Fruit fly (Drosophila melanogaster) whole organism, prepupa: ENCODE measurements around the gene CG11438.

Experiments
- CG10631 ChIP-seq: fragments of 200-800 bp; sonication (Bioruptor generic); optimal IDR thresholded peaks from 2 replicates; lab custom pipeline; 2016; ENCODE audit warnings: missing biosample characterization, missing genetic modification characterization
- CG10669 ChIP-seq: fragments of 200-800 bp; sonication (Bioruptor generic); optimal IDR thresholded peaks from 3 replicates; lab custom pipeline; 2018; ENCODE audit warnings: missing biosample characterization, mild to moderate bottlenecking, missing genetic modification characterization, moderate library complexity
- CG11294 ChIP-seq: fragments of 200-800 bp; sonication (Bioruptor generic); IDR thresholded peaks from 2 replicates; pipeline ENCODE4 v1.3.6; 2022; ENCODE audit warnings: missing biosample characterization, missing genetic modification characterization
- CG11902 ChIP-seq: fragments of 200-800 bp; sonication (Bioruptor generic); optimal IDR thresholded peaks from 3 replicates; lab custom pipeline; 2016; ENCODE audit warnings: missing biosample characterization, missing genetic modification characterization
- CG15336 ChIP-seq: fragments of 200-800 bp; sonication (Bioruptor generic); IDR thresholded peaks from 2 replicates; pipeline ENCODE4 v1.3.6; 2022; ENCODE audit warnings: missing biosample characterization, missing genetic modification characterization
- CG1621 ChIP-seq: fragments of 200-800 bp; sonication (Bioruptor generic); optimal IDR thresholded peaks from 3 replicates; lab custom pipeline; 2018; ENCODE audit warnings: missing biosample characterization, mild to moderate bottlenecking, missing genetic modification characterization
- CG3032 ChIP-seq: fragments of 200-800 bp; optimal IDR thresholded peaks from 2 replicates; lab custom pipeline; 2019; ENCODE audit warnings: missing biosample characterization, mild to moderate bottlenecking, missing genetic modification characterization, moderate library complexity
- CG31627 ChIP-seq: fragments of 200-800 bp; sonication (Bioruptor generic); optimal IDR thresholded peaks from 3 replicates; lab custom pipeline; 2016; ENCODE audit warnings: missing biosample characterization, missing genetic modification characterization
- CG32006 ChIP-seq: fragments of 200-800 bp; sonication (Bioruptor generic); optimal IDR thresholded peaks from 3 replicates; lab custom pipeline; 2017; ENCODE audit warnings: missing biosample characterization, mild to moderate bottlenecking, missing genetic modification characterization
- CG34406 ChIP-seq: fragments of 200-800 bp; sonication (Bioruptor generic); optimal IDR thresholded peaks from 3 replicates; lab custom pipeline; 2016; ENCODE audit warnings: missing biosample characterization, missing genetic modification characterization
- CG6276 ChIP-seq: fragments of 200-800 bp; sonication (Bioruptor generic); optimal IDR thresholded peaks from 2 replicates; lab custom pipeline; 2017; ENCODE audit warnings: missing biosample characterization, mild to moderate bottlenecking, missing genetic modification characterization
- CG6792 ChIP-seq: fragments of 200-800 bp; sonication (Bioruptor generic); optimal IDR thresholded peaks from 3 replicates; lab custom pipeline; 2016; ENCODE audit warnings: missing biosample characterization, missing genetic modification characterization
- CG6808 ChIP-seq: fragments of 200-800 bp; sonication (Bioruptor generic); optimal IDR thresholded peaks from 3 replicates; lab custom pipeline; 2017; ENCODE audit warnings: missing biosample characterization, missing genetic modification characterization, mild to moderate bottlenecking, moderate library complexity, missing genetic modification reagents
- CG6854 ChIP-seq: fragments of 200-800 bp; sonication (Bioruptor generic); optimal IDR thresholded peaks from 2 replicates; lab custom pipeline; 2017; ENCODE audit warnings: missing biosample characterization, mild to moderate bottlenecking, missing genetic modification characterization
- CG7368 ChIP-seq: fragments of 200-800 bp; sonication (Bioruptor generic); optimal IDR thresholded peaks from 3 replicates; lab custom pipeline; 2016; ENCODE audit warnings: missing biosample characterization, missing genetic modification characterization
- CG8632 ChIP-seq: fragments of 200-800 bp; sonication (Bioruptor generic); optimal IDR thresholded peaks from 3 replicates; lab custom pipeline; 2016; ENCODE audit warnings: missing biosample characterization, missing genetic modification characterization
- Eip75B ChIP-seq: fragments of 200-800 bp; sonication (Bioruptor generic); optimal IDR thresholded peaks from 3 replicates; lab custom pipeline; 2016; ENCODE audit warnings: missing biosample characterization, missing genetic modification characterization
- Eip93F ChIP-seq: fragments of 200-800 bp; sonication (Bioruptor generic); optimal IDR thresholded peaks from 2 replicates; lab custom pipeline; 2016; ENCODE audit warnings: missing biosample characterization, mild to moderate bottlenecking, missing genetic modification characterization
- Ets21C ChIP-seq: fragments of 200-800 bp; sonication (Bioruptor generic); optimal IDR thresholded peaks from 3 replicates; lab custom pipeline; 2016; ENCODE audit warnings: missing biosample characterization, missing genetic modification characterization
- Ets96B ChIP-seq: fragments of 200-800 bp; optimal IDR thresholded peaks from 2 replicates; lab custom pipeline; 2019; ENCODE audit warnings: missing biosample characterization, mild to moderate bottlenecking, missing genetic modification characterization, moderate library complexity
- Gug ChIP-seq: fragments of 200-800 bp; sonication (Bioruptor generic); IDR thresholded peaks from 2 replicates; pipeline ENCODE4 v1.3.6; 2022; ENCODE audit warnings: missing biosample characterization, missing genetic modification characterization
- Hr38 ChIP-seq: sonication (Bioruptor generic); optimal IDR thresholded peaks from 2 replicates; lab custom pipeline; 2016; ENCODE audit warnings: missing biosample characterization, missing genetic modification characterization
- Lpt ChIP-seq: fragments of 200-800 bp; sonication (Bioruptor generic); optimal IDR thresholded peaks from 3 replicates; lab custom pipeline; 2016; ENCODE audit warnings: missing biosample characterization, missing genetic modification characterization
- Met ChIP-seq: fragments of 200-800 bp; sonication (Bioruptor generic); optimal IDR thresholded peaks from 3 replicates; lab custom pipeline; 2016; ENCODE audit warnings: missing biosample characterization, missing genetic modification characterization
- Smox ChIP-seq: fragments of 200-800 bp; sonication (Bioruptor generic); optimal IDR thresholded peaks from 3 replicates; lab custom pipeline; 2016; ENCODE audit warnings: missing biosample characterization, missing genetic modification characterization
- Sox102F ChIP-seq: fragments of 200-800 bp; sonication (Bioruptor generic); optimal IDR thresholded peaks from 2 replicates; lab custom pipeline; 2016; ENCODE audit warnings: missing biosample characterization, mild to moderate bottlenecking, missing genetic modification characterization
- Sox14 ChIP-seq: fragments of 200-800 bp; sonication (Bioruptor generic); optimal IDR thresholded peaks from 3 replicates; lab custom pipeline; 2016; ENCODE audit warnings: missing biosample characterization, missing genetic modification characterization
- Sox15 ChIP-seq: fragments of 200-800 bp; sonication (Bioruptor generic); optimal IDR thresholded peaks from 3 replicates; lab custom pipeline; 2016; ENCODE audit warnings: missing biosample characterization, missing genetic modification characterization
- achi ChIP-seq: fragments of 200-800 bp; sonication (Bioruptor generic); optimal IDR thresholded peaks from 3 replicates; lab custom pipeline; 2016; ENCODE audit warnings: missing biosample characterization, missing genetic modification characterization
- dac ChIP-seq: fragments of 200-800 bp; sonication (Bioruptor generic); optimal IDR thresholded peaks from 2 replicates; lab custom pipeline; 2017; ENCODE audit warnings: missing biosample characterization, mild to moderate bottlenecking, missing genetic modification characterization
- eg ChIP-seq: fragments of 200-800 bp; sonication (Bioruptor generic); IDR thresholded peaks from 3 replicates; pipeline ENCODE4 v1.3.6; 2022; ENCODE audit warnings: missing biosample characterization, missing genetic modification characterization
- fkh ChIP-seq: fragments of 200-800 bp; sonication (Bioruptor generic); optimal IDR thresholded peaks from 3 replicates; lab custom pipeline; 2017; ENCODE audit warnings: missing biosample characterization, mild to moderate bottlenecking, missing genetic modification characterization, moderate library complexity
- lz ChIP-seq: fragments of 200-800 bp; sonication (Bioruptor generic); optimal IDR thresholded peaks from 3 replicates; lab custom pipeline; 2016; ENCODE audit warnings: missing biosample characterization, missing genetic modification characterization
- net ChIP-seq: fragments of 200-800 bp; sonication (Bioruptor generic); optimal IDR thresholded peaks from 3 replicates; lab custom pipeline; 2016; ENCODE audit warnings: missing biosample characterization, missing genetic modification characterization
- pdm3 ChIP-seq: fragments of 200-800 bp; sonication (Bioruptor generic); optimal IDR thresholded peaks from 3 replicates; lab custom pipeline; 2016; ENCODE audit warnings: missing biosample characterization, missing genetic modification characterization
- salr ChIP-seq, 2 experiments: fragments of 200-800 bp; sonication (Bioruptor generic); optimal IDR thresholded peaks; 3 replicates each; lab custom pipeline; 2016 to 2018; ENCODE audit warnings: missing biosample characterization in 2 of 2, missing genetic modification characterization in 2 of 2, mild to moderate bottlenecking in 1 of 2
- spab ChIP-seq: fragments of 200-800 bp; sonication (Bioruptor generic); optimal IDR thresholded peaks from 2 replicates; lab custom pipeline; 2017; ENCODE audit warnings: missing biosample characterization, mild to moderate bottlenecking, missing genetic modification characterization, missing genetic modification reagents
- svp ChIP-seq: fragments of 200-800 bp; sonication (Bioruptor generic); peaks from one replicate; lab custom pipeline; 2016; ENCODE audit warnings: missing biosample characterization, missing genetic modification characterization
- vri ChIP-seq: fragments of 200-800 bp; sonication (Bioruptor generic); optimal IDR thresholded peaks from 3 replicates; lab custom pipeline; 2016; ENCODE audit warnings: missing biosample characterization, mild to moderate bottlenecking, missing genetic modification characterization

The CG11438 gene

DNA sequence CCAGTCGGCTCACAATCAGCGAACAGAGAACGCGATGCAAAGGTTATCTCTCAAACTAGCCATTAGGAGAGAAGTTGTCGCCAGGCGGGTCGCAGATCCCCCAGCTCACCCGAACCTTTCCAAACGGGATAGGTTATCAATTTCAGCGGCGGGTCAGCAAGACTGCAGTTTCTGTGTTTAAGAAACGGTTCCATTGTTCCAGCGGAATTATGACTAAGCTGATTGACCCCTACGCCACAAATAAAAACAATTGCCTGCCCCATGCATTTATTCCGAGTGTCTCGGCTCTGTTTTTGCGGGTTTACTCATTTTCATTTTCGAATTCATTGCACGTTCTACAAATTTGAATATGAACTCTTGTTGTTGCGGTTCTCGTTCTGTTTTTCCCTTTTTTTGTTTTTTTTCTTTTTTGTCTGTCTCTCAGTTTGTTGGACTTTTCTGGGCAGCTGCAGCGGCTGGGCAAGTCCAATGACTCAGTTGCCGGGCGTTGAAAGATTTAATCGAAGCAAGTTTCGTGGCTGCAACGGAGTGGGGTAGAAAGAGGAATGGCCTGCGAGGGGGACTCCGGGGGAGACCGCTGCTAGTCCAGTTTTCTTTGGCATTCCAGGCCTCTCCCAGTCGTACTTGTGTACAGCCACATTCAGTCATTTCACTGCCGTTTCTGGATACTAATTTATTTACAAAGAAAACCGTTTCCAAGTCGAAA is 44.7 kb upstream of the CG11438 start (continued):
- no peak for TF ChIP-seq Lpt
- no peak for TF ChIP-seq Smox (GFP tag; lab: Kevin White, UChicago)
- no peak for TF ChIP-seq CG31627
- TF ChIP-seq salr (GFP tag; optimal IDR thresholded peaks at IDR 0.05; lab: Kevin White, UChicago) = no peak
- no peak for TF ChIP-seq dac (GFP tag; lab: Kevin White, UChicago)
- no peak for TF ChIP-seq vri (GFP tag; lab: Kevin White, UChicago)
- no peak for TF ChIP-seq CG34406 (GFP tag; lab: Kevin White, UChicago)
- peak; percentile 22 for TF ChIP-seq CG3032 (tag; lab: Kevin White, UChicago)
- TF ChIP-seq CG6854 = peak; percentile 62
- peak; percentile 1 for TF ChIP-seq pdm3
- TF ChIP-seq lz (GFP tag; lab: Kevin White, UChicago) = no peak
- no peak for TF ChIP-seq CG11902 (GFP tag; lab: Kevin White, UChicago)
- peak; percentile 17 for TF ChIP-seq net (GFP tag; lab: Kevin White, UChicago)
- no peak for TF ChIP-seq Hr38 (GFP tag; lab: Kevin White, UChicago)
- no peak for TF ChIP-seq Sox15 (GFP tag; lab: Kevin White, UChicago)
- no peak for TF ChIP-seq CG8632
- no peak for TF ChIP-seq Eip93F
- TF ChIP-seq fkh = no peak
- TF ChIP-seq CG11294 (GFP tag; lab: Robert Waterston, UW) = no peak
- peak; percentile 90 for TF ChIP-seq svp
- TF ChIP-seq Ets96B = peak; percentile 19
- peak; percentile 43 for TF ChIP-seq spab (GFP tag; lab: Kevin White, UChicago)
- no peak for TF ChIP-seq CG6276 (GFP tag; lab: Kevin White, UChicago)
- TF ChIP-seq Gug (GFP tag; lab: Robert Waterston, UW) = no peak
- TF ChIP-seq CG32006 (GFP tag; lab: Kevin White, UChicago) = no peak
- TF ChIP-seq Sox14 = no peak
- TF ChIP-seq Met (GFP tag; lab: Kevin White, UChicago) = no peak
- no peak for TF ChIP-seq CG10631
- peak; percentile 53 for TF ChIP-seq CG1621 (tag; lab: Kevin White, UChicago)
- no peak for TF ChIP-seq CG10669
- TF ChIP-seq CG6792 = no peak
- no peak for TF ChIP-seq Eip75B (GFP tag; lab: Kevin White, UChicago)
- no peak for TF ChIP-seq Ets21C

DNA sequence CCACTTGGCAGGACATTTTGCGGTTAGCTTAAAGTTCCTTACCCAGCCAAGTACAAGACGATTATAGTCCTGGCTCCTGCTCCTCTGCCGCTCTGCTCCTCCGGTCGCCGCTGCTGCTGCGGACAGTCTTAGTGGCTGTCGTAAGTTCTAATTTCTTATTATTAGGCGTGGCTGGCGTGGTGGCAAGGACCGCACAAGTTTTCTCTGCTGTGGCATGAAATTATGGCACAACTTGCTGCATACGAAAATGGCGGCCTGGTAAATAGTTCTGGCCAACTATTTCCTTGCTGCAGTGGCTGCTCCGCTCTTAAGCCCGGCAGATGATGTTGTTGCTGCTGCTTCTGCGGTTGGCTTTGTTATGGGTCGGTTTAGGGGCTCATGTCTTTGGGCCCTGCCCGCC is 40.7 kb upstream of the CG11438 start:
- TF ChIP-seq CG11902 (GFP tag; lab: Kevin White, UChicago) (no peak), CG6808 (GFP tag; lab: Kevin White, UChicago) (no peak), CG31627 (no peak)

DNA sequence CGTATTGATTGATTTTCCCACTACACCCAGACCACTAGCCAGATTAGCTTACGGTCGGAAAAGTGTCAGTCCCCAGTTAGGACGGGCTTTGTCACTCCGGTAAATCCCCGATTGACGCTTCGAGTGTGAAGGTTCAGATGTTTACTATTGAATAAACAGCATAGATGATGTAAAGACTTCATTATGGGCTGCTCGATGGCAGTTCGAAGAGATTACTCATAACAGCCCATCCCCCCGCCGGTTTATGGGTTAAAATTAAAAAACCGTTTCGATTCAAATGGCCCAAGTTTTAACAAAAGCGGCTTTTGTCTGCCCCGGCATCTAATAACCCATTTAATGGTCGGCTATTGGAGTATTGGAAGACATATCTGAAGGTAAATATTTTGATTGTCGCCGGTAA is 28.3 kb upstream of the CG11438 start:
- TF ChIP-seq CG15336 = no peak
- TF ChIP-seq Sox102F (GFP tag; lab: Kevin White, UChicago) = no peak
- no peak for TF ChIP-seq Hr38 (GFP tag; lab: Kevin White, UChicago)
- TF ChIP-seq CG6854 = no peak
- no peak for TF ChIP-seq achi (GFP tag; lab: Kevin White, UChicago)
- TF ChIP-seq eg (GFP tag; lab: Robert Waterston, UW) = no peak
- TF ChIP-seq dac (GFP tag; lab: Kevin White, UChicago) = no peak
- no peak for TF ChIP-seq CG6808 (GFP tag; lab: Kevin White, UChicago)
- no peak for TF ChIP-seq CG8632
- TF ChIP-seq CG10669 = no peak
- TF ChIP-seq CG7368 (GFP tag; lab: Kevin White, UChicago) = no peak
- TF ChIP-seq CG34406 (GFP tag; lab: Kevin White, UChicago) = no peak
- TF ChIP-seq Ets21C = no peak
